Worm (Caenorhabditis elegans): ENCODE data around the gene D2021.4.

D2021.4 gene

ce11 chrX:8521614-8522013 lies 27.3 kb downstream of the D2021.4 start, which contains the start of gene C03G5.14:
C03G5.14 (plus strand) TSS chrX:8521914.
- no peak for TF ChIP-seq C34F6.9 (tag; optimal IDR thresholded peaks at IDR 0.05)

- TF ChIP-seq fos-1 (tag; optimal IDR thresholded peaks at IDR 0.05) (no peak), unc-62 (GFP tag; optimal IDR thresholded peaks at IDR 0.05) (no peak), ceh-16 (tag; optimal IDR thresholded peaks at IDR 0.05) (no peak), R02D3.7 (tag; optimal IDR thresholded peaks at IDR 0.05) (no peak), gmeb-1 (tag; optimal IDR thresholded peaks at IDR 0.05) (no peak), nhr-237 (tag; optimal IDR thresholded peaks at IDR 0.05) (no peak), nhr-6 (tag; optimal IDR thresholded peaks at IDR 0.05) (no peak), nhr-129 (tag; optimal IDR thresholded peaks at IDR 0.05) (no peak), nhr-25 (tag; optimal IDR thresholded peaks at IDR 0.05) (no peak), lin-11 (tag; optimal IDR thresholded peaks at IDR 0.05) (no peak), C34F6.9 (tag; optimal IDR thresholded peaks at IDR 0.05) (no peak), elt-3 (tag; optimal IDR thresholded peaks at IDR 0.05) (no peak), egl-27 (tag; optimal IDR thresholded peaks at IDR 0.05) (no peak), ZK546.5 (tag; optimal IDR thresholded peaks at IDR 0.05) (no peak), aly-2 (tag; optimal IDR thresholded peaks at IDR 0.05) (no peak), crh-2 (tag; optimal IDR thresholded peaks at IDR 0.05) (no peak), sem-4 (tag; optimal IDR thresholded peaks at IDR 0.05) (no peak), ztf-4 (tag; optimal IDR thresholded peaks at IDR 0.05) (no peak), Y55F3AM.14 (GFP tag; optimal IDR thresholded peaks at IDR 0.05) (no peak), ceh-82 (tag; optimal IDR thresholded peaks at IDR 0.05) (no peak)
Observed at ce11 chrX:8520402-8520801, 28.5 kb downstream of the D2021.4 start, which contains the start of gene H03E18.2. H03E18.2 (minus strand) TSS chrX:8520502.

- TF ChIP-seq nhr-21 (tag; optimal IDR thresholded peaks at IDR 0.05), result peak; percentile 9
- no peak for TF ChIP-seq dmd-4 (tag; optimal IDR thresholded peaks at IDR 0.05)
Observed at ce11 chrX:8509088-8509487, 39.8 kb downstream of the D2021.4 start.

ce11 chrX:8507576-8507975 lies 41.3 kb downstream of the D2021.4 start, which contains the start of gene H03E18.1:
H03E18.1 (plus strand) TSS chrX:8507876.
- TF ChIP-seq nhr-237 (tag; optimal IDR thresholded peaks at IDR 0.05) (no peak), nhr-77 (tag; optimal IDR thresholded peaks at IDR 0.05) (no peak), unc-55 (GFP tag; optimal IDR thresholded peaks at IDR 0.05) (no peak), egl-27 (tag; optimal IDR thresholded peaks at IDR 0.05) (no peak), peb-1 (tag; optimal IDR thresholded peaks at IDR 0.05) (no peak), lsy-2 (tag; optimal IDR thresholded peaks at IDR 0.05) (no peak), crh-2 (tag; optimal IDR thresholded peaks at IDR 0.05) (no peak), ztf-11 (tag; optimal IDR thresholded peaks at IDR 0.05) (no peak), F13H6.1 (tag; optimal IDR thresholded peaks at IDR 0.05) (no peak), mdl-1 (tag; optimal IDR thresholded peaks at IDR 0.05) (no peak), nhr-25 (tag; optimal IDR thresholded peaks at IDR 0.05) (no peak), unc-62 (GFP tag; optimal IDR thresholded peaks at IDR 0.05) (no peak), C34F6.9 (tag; optimal IDR thresholded peaks at IDR 0.05) (no peak), unc-39 (tag; optimal IDR thresholded peaks at IDR 0.05) (no peak), ZK546.5 (tag; optimal IDR thresholded peaks at IDR 0.05) (no peak), fos-1 (tag; optimal IDR thresholded peaks at IDR 0.05) (no peak), lin-13 (GFP tag; optimal IDR thresholded peaks at IDR 0.05) (no peak)

- TF ChIP-seq R02D3.7 (tag; optimal IDR thresholded peaks at IDR 0.05) (no peak), nhr-129 (tag; optimal IDR thresholded peaks at IDR 0.05) (no peak), lin-13 (GFP tag; optimal IDR thresholded peaks at IDR 0.05) (no peak), nhr-23 (tag; optimal IDR thresholded peaks at IDR 0.05) (no peak), ceh-16 (tag; optimal IDR thresholded peaks at IDR 0.05) (no peak), ztf-4 (tag; optimal IDR thresholded peaks at IDR 0.05) (no peak), egl-27 (tag; optimal IDR thresholded peaks at IDR 0.05) (no peak), sem-4 (tag; optimal IDR thresholded peaks at IDR 0.05) (no peak)
Observed at ce11 chrX:8507053-8507452, 41.8 kb downstream of the D2021.4 start.

- TF ChIP-seq R02D3.7 (tag; optimal IDR thresholded peaks at IDR 0.05) (no peak), nhr-21 (tag; optimal IDR thresholded peaks at IDR 0.05) (peak; percentile 60)
Observed at ce11 chrX:8504207-8504606, 44.7 kb downstream of the D2021.4 start.

Measured in whole organism, L2 larva.